Worm (Caenorhabditis elegans) whole organism, L2 larva: Measurements from ENCODE around the gene sru-16.
A peak's percentile ranks its signal among the peaks of the same experiment; 100 is the strongest.

ENCODE experiments used
- C34F6.9 ChIP-seq: fragments of 150-350 bp; optimal IDR thresholded peaks from 2 replicates; lab custom pipeline; 2014; ENCODE audit warnings: missing biosample characterization, missing genetic modification characterization
- F13H6.1 ChIP-seq: sonication (generic microtip); optimal IDR thresholded peaks from 2 replicates; lab custom pipeline; 2016; ENCODE audit warnings: missing genetic modification characterization, missing compliant biosample characterization
- ZK546.5 ChIP-seq: sonication (generic microtip); optimal IDR thresholded peaks from 2 replicates; lab custom pipeline; 2017; ENCODE audit warnings: missing biosample characterization, missing genetic modification characterization
- alr-1 ChIP-seq: fragments of 150-350 bp; optimal IDR thresholded peaks from 2 replicates; lab custom pipeline; 2014; ENCODE audit warnings: missing biosample characterization, missing genetic modification characterization
- aly-2 ChIP-seq: fragments of 150-350 bp; optimal IDR thresholded peaks from 2 replicates; lab custom pipeline; 2014; ENCODE audit warnings: missing biosample characterization, missing genetic modification characterization
- ama-1 ChIP-seq: fragments of 150-350 bp; optimal IDR thresholded peaks from 2 replicates; lab custom pipeline; 2018; ENCODE audit warnings: inconsistent platforms
- blmp-1 ChIP-seq: sonication (generic microtip); optimal IDR thresholded peaks from 2 replicates; lab custom pipeline; 2017; ENCODE audit warnings: missing genetic modification characterization, mild to moderate bottlenecking, missing compliant biosample characterization, antibody characterized with exemption, moderate library complexity; ENCODE audit not compliant: insufficient read depth
- ceh-16 ChIP-seq: fragments of 150-350 bp; optimal IDR thresholded peaks from 2 replicates; lab custom pipeline; 2014; ENCODE audit warnings: missing biosample characterization, missing genetic modification characterization
- ceh-82 ChIP-seq: fragments of 150-350 bp; optimal IDR thresholded peaks from 2 replicates; lab custom pipeline; 2014; ENCODE audit warnings: missing biosample characterization, missing genetic modification characterization
- dmd-4 ChIP-seq: sonication (generic microtip); optimal IDR thresholded peaks from 2 replicates; lab custom pipeline; 2017; ENCODE audit warnings: missing biosample characterization, missing genetic modification characterization
- egl-27 ChIP-seq: sonication (generic microtip); optimal IDR thresholded peaks from 3 replicates; lab custom pipeline; 2017; ENCODE audit warnings: missing biosample characterization, missing genetic modification reagents, missing genetic modification characterization
- elt-1 ChIP-seq: fragments of 150-350 bp; optimal IDR thresholded peaks from 2 replicates; lab custom pipeline; 2014; ENCODE audit warnings: missing biosample characterization, missing genetic modification characterization
- fos-1 ChIP-seq: fragments of 150-350 bp; optimal IDR thresholded peaks from 2 replicates; lab custom pipeline; 2014; ENCODE audit warnings: missing biosample characterization, missing genetic modification characterization
- gmeb-1 ChIP-seq: fragments of 150-350 bp; optimal IDR thresholded peaks from 2 replicates; lab custom pipeline; 2014; ENCODE audit warnings: missing biosample characterization, missing genetic modification characterization
- lin-11 ChIP-seq: fragments of 150-350 bp; sonication (generic microtip); optimal IDR thresholded peaks from 2 replicates; lab custom pipeline; 2014; ENCODE audit warnings: missing biosample characterization, missing genetic modification characterization, inconsistent platforms, mixed read lengths
- lin-13 ChIP-seq: fragments of 150-350 bp; optimal IDR thresholded peaks from 2 replicates; lab custom pipeline; 2014; ENCODE audit warnings: missing biosample characterization, missing genetic modification reagents, missing genetic modification characterization
- lin-39 ChIP-seq: fragments of 150-350 bp; optimal IDR thresholded peaks from 2 replicates; lab custom pipeline; 2014; ENCODE audit warnings: missing biosample characterization, missing genetic modification reagents, missing genetic modification characterization
- lsy-2 ChIP-seq, 2 experiments: fragments of 150-350 bp in 1 of 2; sonication (generic microtip) in 1 of 2; optimal IDR thresholded peaks; 2 replicates each; lab custom pipeline; 2014 to 2017; ENCODE audit warnings: missing biosample characterization in 2 of 2, missing genetic modification characterization in 2 of 2
- mbf-1 ChIP-seq: sonication (generic microtip); optimal IDR thresholded peaks from 2 replicates; lab custom pipeline; 2017; ENCODE audit warnings: missing biosample characterization, missing genetic modification characterization
- mdl-1 ChIP-seq, 2 experiments: fragments of 150-350 bp in 1 of 2; sonication (generic microtip) in 1 of 2; optimal IDR thresholded peaks; 2 replicates each; lab custom pipeline; 2017; ENCODE audit warnings: missing biosample characterization in 2 of 2, missing genetic modification characterization in 2 of 2
- nhr-11 ChIP-seq: fragments of 150-350 bp; optimal IDR thresholded peaks from 2 replicates; lab custom pipeline; 2014; ENCODE audit warnings: missing biosample characterization, missing genetic modification characterization
- nhr-129 ChIP-seq: fragments of 150-350 bp; optimal IDR thresholded peaks from 2 replicates; lab custom pipeline; 2014; ENCODE audit warnings: missing biosample characterization, missing genetic modification characterization
- nhr-21 ChIP-seq: fragments of 150-350 bp; optimal IDR thresholded peaks from 2 replicates; lab custom pipeline; 2014; ENCODE audit warnings: missing biosample characterization, missing genetic modification characterization
- nhr-23 ChIP-seq: fragments of 150-350 bp; optimal IDR thresholded peaks from 2 replicates; lab custom pipeline; 2014; ENCODE audit warnings: missing biosample characterization, missing genetic modification reagents, missing genetic modification characterization
- nhr-25 ChIP-seq: fragments of 150-350 bp; sonication (generic microtip); optimal IDR thresholded peaks from 3 replicates; lab custom pipeline; 2014; ENCODE audit warnings: missing biosample characterization, missing genetic modification characterization
- skn-1 ChIP-seq: sonication (generic microtip); optimal IDR thresholded peaks from 2 replicates; lab custom pipeline; 2017; ENCODE audit warnings: missing biosample characterization, missing genetic modification characterization
- sma-3 ChIP-seq: sonication (generic microtip); optimal IDR thresholded peaks from 2 replicates; lab custom pipeline; 2016; ENCODE audit warnings: missing genetic modification reagents, missing genetic modification characterization, missing compliant biosample characterization
- sma-9 ChIP-seq, 2 experiments: fragments of 150-350 bp in 1 of 2; sonication (generic microtip) in 1 of 2; optimal IDR thresholded peaks; 2 replicates each; lab custom pipeline; 2014 to 2016; ENCODE audit warnings: missing genetic modification characterization in 2 of 2, mild to moderate bottlenecking in 1 of 2, missing biosample characterization in 1 of 2, missing compliant biosample characterization in 1 of 2, missing genetic modification reagents in 1 of 2, moderate library complexity in 1 of 2
- snpc-4 ChIP-seq: fragments of 150-350 bp; optimal IDR thresholded peaks from 2 replicates; lab custom pipeline; 2014; ENCODE audit warnings: missing biosample characterization, missing genetic modification characterization
- unc-39 ChIP-seq: fragments of 150-350 bp; optimal IDR thresholded peaks from 2 replicates; lab custom pipeline; 2014; ENCODE audit warnings: missing biosample characterization, missing genetic modification characterization
- unc-62 ChIP-seq: fragments of 150-350 bp; optimal IDR thresholded peaks from 2 replicates; lab custom pipeline; 2014; ENCODE audit warnings: missing biosample characterization, missing genetic modification reagents, missing genetic modification characterization
- ztf-1 ChIP-seq: fragments of 200-800 bp; sonication (Bioruptor generic); conservative IDR thresholded peaks from 2 replicates; pipeline ENCODE4 v1.3.6; 2022; ENCODE audit warnings: missing genetic modification characterization, missing compliant biosample characterization
- ztf-11 ChIP-seq: sonication (generic microtip); optimal IDR thresholded peaks from 2 replicates; lab custom pipeline; 2017; ENCODE audit warnings: missing biosample characterization, missing genetic modification characterization

The sru-16 gene

ce11 chrIV:13557393-13557792, 21.7 kb upstream of the sru-16 start:
- peak; percentile 58 for TF ChIP-seq nhr-129 (tag; lab: Kevin White, UChicago)
- TF ChIP-seq lin-11: no peak
- TF ChIP-seq, all 48 proteins: peak for 1

- TF ChIP-seq C34F6.9 (tag; lab: Kevin White, UChicago): no peak
- TF ChIP-seq blmp-1 (tag; lab: Kevin White, UChicago): no peak
- TF ChIP-seq nhr-11: no peak
- no peak for TF ChIP-seq dmd-4 (tag; lab: Kevin White, UChicago)
- TF ChIP-seq ztf-1 (GFP tag; lab: Robert Waterston, UW): no peak
- no peak for TF ChIP-seq ZK546.5 (tag; lab: Kevin White, UChicago)
- TF ChIP-seq unc-39 (tag; lab: Kevin White, UChicago): no peak
- TF ChIP-seq nhr-25: no peak
Observed at ce11 chrIV:13559020-13559419, 20.0 kb upstream of the sru-16 start.

- TF ChIP-seq snpc-4 (no peak), nhr-129 (tag; lab: Kevin White, UChicago) (peak; percentile 42), ceh-82 (no peak), fos-1 (tag; lab: Kevin White, UChicago) (no peak)
Observed at ce11 chrIV:13561629-13562028, 17.4 kb upstream of the sru-16 start, which contains the start of the genes Y45F10B.13 and qui-1. TSS of gene Y45F10B.13 (minus strand) at chrIV:13561729. TSS of gene qui-1 (plus strand) at chrIV:13561861.

ce11 chrIV:13564284-13564683, 14.8 kb upstream of the sru-16 start:
- TF ChIP-seq alr-1 (tag; lab: Kevin White, UChicago) (no peak), unc-62 (GFP tag; lab: Kevin White, UChicago) (no peak), ztf-11 (tag; lab: Kevin White, UChicago) (no peak), sma-3 (GFP tag; lab: Kevin White, UChicago) (no peak), ceh-16 (tag; lab: Kevin White, UChicago) (no peak), lin-39 (tag; lab: Kevin White, UChicago) (no peak), aly-2 (tag; lab: Kevin White, UChicago) (no peak), elt-1 (tag; lab: Kevin White, UChicago) (no peak)

ce11 chrIV:13574733-13575132, 4.3 kb upstream of the sru-16 start, which contains the start of gene srd-10:
TSS of gene srd-10 (plus strand) at chrIV:13575033.
- TF ChIP-seq fos-1 (tag; lab: Kevin White, UChicago) (no peak), ztf-1 (GFP tag; lab: Robert Waterston, UW) (no peak), lsy-2 (tag; optimal IDR thresholded peaks at IDR 0.05; lab: Kevin White, UChicago) (no peak), nhr-25 (no peak), ztf-11 (tag; lab: Kevin White, UChicago) (no peak), F13H6.1 (no peak), egl-27 (tag; lab: Kevin White, UChicago) (no peak), lin-13 (GFP tag; lab: Kevin White, UChicago) (no peak), ceh-82 (no peak), ama-1 (lab: Kevin White, UChicago) (no peak), sma-3 (GFP tag; lab: Kevin White, UChicago) (no peak), nhr-23 (tag; lab: Kevin White, UChicago) (no peak), mdl-1 (tag; optimal IDR thresholded peaks at IDR 0.05; lab: Kevin White, UChicago) (no peak), elt-1 (tag; lab: Kevin White, UChicago) (no peak), mbf-1 (tag; lab: Kevin White, UChicago) (no peak)

ce11 chrIV:13575673-13576072, 3.4 kb upstream of the sru-16 start:
- TF ChIP-seq blmp-1 (tag; lab: Kevin White, UChicago) (no peak), nhr-21 (tag; lab: Kevin White, UChicago) (no peak), elt-1 (tag; lab: Kevin White, UChicago) (no peak), nhr-25 (no peak), gmeb-1 (tag; lab: Kevin White, UChicago) (no peak), skn-1 (tag; lab: Kevin White, UChicago) (no peak), ceh-82 (no peak), lin-13 (GFP tag; lab: Kevin White, UChicago) (no peak), ztf-11 (tag; lab: Kevin White, UChicago) (no peak), aly-2 (tag; lab: Kevin White, UChicago) (no peak), nhr-11 (no peak), mdl-1 (tag; optimal IDR thresholded peaks at IDR 0.05; lab: Kevin White, UChicago) (no peak), lin-39 (tag; lab: Kevin White, UChicago) (no peak), sma-9 (GFP tag; optimal IDR thresholded peaks at IDR 0.05; lab: Kevin White, UChicago) (no peak), sma-9 (tag; optimal IDR thresholded peaks at IDR 0.05; lab: Kevin White, UChicago) (no peak)
